ENCODE assay signal across 2 worm cellular contexts in genomic region chrIII:5294867-5295266, ce11.
TF ChIP-seq lines count a peak whose summit lies in the region.

No protein-coding gene starts in this region.

TF ChIP-seq in whole organism, L4 larva, 104 proteins besides CTCF, POLR2A, EP300 and RAD21 (continued from another document):
- TF ChIP-seq nhr-237 (tag; optimal IDR thresholded peaks at IDR 0.05; lab: Kevin White, UChicago) (no peak), ceh-28 (tag; optimal IDR thresholded peaks at IDR 0.05; lab: Kevin White, UChicago) (no peak), lin-1 (GFP tag; IDR thresholded peaks at IDR 0.05; lab: Robert Waterston, UW) (peak; percentile 68), T20F7.1 (GFP tag; optimal IDR thresholded peaks at IDR 0.05; lab: Kevin White, UChicago) (peak; percentile 47), unc-130 (GFP tag; optimal IDR thresholded peaks at IDR 0.05; lab: Kevin White, UChicago) (peak; percentile 78), Y105C5A.15 (GFP tag; IDR thresholded peaks at IDR 0.05; lab: Robert Waterston, UW) (0 out of 2 replicates have a peak, but pooled peaks have one; percentile 47), Y75B8A.6 (GFP tag; IDR thresholded peaks at IDR 0.05; lab: Robert Waterston, UW) (0 out of 2 replicates have a peak, but pooled peaks have one; percentile 80), spr-1 (tag; optimal IDR thresholded peaks at IDR 0.05; lab: Kevin White, UChicago) (peak; percentile 76), lin-13 (GFP tag; optimal IDR thresholded peaks at IDR 0.05; lab: Kevin White, UChicago) (no peak), ceh-82 (tag; optimal IDR thresholded peaks at IDR 0.05; lab: Kevin White, UChicago) (no peak), daf-12 (tag; optimal IDR thresholded peaks at IDR 0.05; lab: Kevin White, UChicago) (no peak), aly-2 (tag; optimal IDR thresholded peaks at IDR 0.05; lab: Kevin White, UChicago) (no peak), nhr-76 (tag; optimal IDR thresholded peaks at IDR 0.05; lab: Kevin White, UChicago) (no peak), zag-1 (tag; optimal IDR thresholded peaks at IDR 0.05; lab: Kevin White, UChicago) (no peak), hlh-30 (tag; optimal IDR thresholded peaks at IDR 0.05; lab: Kevin White, UChicago; ENCODE audit: insufficient read depth) (peak; percentile 13), pqm-1 (tag; optimal IDR thresholded peaks at IDR 0.05; lab: Kevin White, UChicago) (no peak), dve-1 (tag; optimal IDR thresholded peaks at IDR 0.05; lab: Kevin White, UChicago; ENCODE audit: insufficient read depth) (peak; percentile 50), T26A8.4 (GFP tag; IDR thresholded peaks at IDR 0.05; lab: Robert Waterston, UW) (peak; percentile 87), nhr-41 (GFP tag; IDR thresholded peaks at IDR 0.05; lab: Robert Waterston, UW) (peak; percentile 65; the same call in 1 of the 2 replicates), attf-4 (tag; optimal IDR thresholded peaks at IDR 0.05; lab: Kevin White, UChicago) (no peak), unc-62 (GFP tag; optimal IDR thresholded peaks at IDR 0.05 in 1 of 2; lab: Kevin White, UChicago) (peak in 1 of 2 experiments; percentile 27), unc-62 (tag; optimal IDR thresholded peaks at IDR 0.05; lab: Kevin White, UChicago) (no peak), zip-11 (GFP tag; IDR thresholded peaks at IDR 0.05; lab: Robert Waterston, UW) (peak; percentile 58; the same call in 1 of the 2 replicates), saeg-2 (GFP tag; IDR thresholded peaks at IDR 0.05; lab: Robert Waterston, UW) (no peak), nhr-102 (tag; optimal IDR thresholded peaks at IDR 0.05; lab: Kevin White, UChicago) (peak; percentile 57), F49E8.2 (tag; optimal IDR thresholded peaks at IDR 0.05; lab: Kevin White, UChicago; ENCODE audit: borderline replicate concordance) (peak; percentile 35), hif-1 (tag; optimal IDR thresholded peaks at IDR 0.05; lab: Kevin White, UChicago) (peak; percentile 2 to 56), unc-39 (tag; optimal IDR thresholded peaks at IDR 0.05; lab: Kevin White, UChicago) (no peak), cey-2 (tag; optimal IDR thresholded peaks at IDR 0.05; lab: Kevin White, UChicago; ENCODE audit: borderline replicate concordance, insufficient read depth) (no peak), pha-4 (GFP tag; IDR thresholded peaks at IDR 0.05; lab: Robert Waterston, UW) (peak; percentile 90), pha-4 (tag; optimal IDR thresholded peaks at IDR 0.05; lab: Kevin White, UChicago) (no peak), D1046.2 (GFP tag; IDR thresholded peaks at IDR 0.05; lab: Robert Waterston, UW) (peak; percentile 81), set-16 (GFP tag; IDR thresholded peaks at IDR 0.05; lab: Robert Waterston, UW) (no peak), lim-7 (GFP tag; IDR thresholded peaks at IDR 0.05; lab: Robert Waterston, UW) (peak; percentile 96), ceh-32 (tag; optimal IDR thresholded peaks at IDR 0.05; lab: Kevin White, UChicago; ENCODE audit: poor library complexity) (peak; percentile 22), fkh-10 (GFP tag; optimal IDR thresholded peaks at IDR 0.05; lab: Kevin White, UChicago) (no peak), madf-9 (GFP tag; conservative IDR thresholded peaks at IDR 0.05; lab: Robert Waterston, UW) (0 out of 2 replicates have a peak, but pooled peaks have one; percentile 59), tra-1 (GFP tag; IDR thresholded peaks at IDR 0.05; lab: Robert Waterston, UW) (peak; percentile 89; the same call in 1 of the 2 replicates), hmg-1.1 (GFP tag; IDR thresholded peaks at IDR 0.05; lab: Robert Waterston, UW) (peak; percentile 86), duxl-1 (tag; optimal IDR thresholded peaks at IDR 0.05; lab: Kevin White, UChicago; ENCODE audit: poor library complexity) (peak; percentile 71), lin-38 (GFP tag; IDR thresholded peaks at IDR 0.05; lab: Robert Waterston, UW) (peak; percentile 83), F44E2.7 (GFP tag; IDR thresholded peaks at IDR 0.05; lab: Robert Waterston, UW) (peak; percentile 68; the same call in 1 of the 2 replicates)

TF ChIP-seq in whole organism, late embryonic, 69 proteins besides CTCF, POLR2A, EP300 and RAD21 (continued from another document):
- TF ChIP-seq F13H6.1 (tag; optimal IDR thresholded peaks at IDR 0.05; lab: Kevin White, UChicago) (peak; percentile 91), ceh-45 (GFP tag; IDR thresholded peaks at IDR 0.05; lab: Robert Waterston, UW) (peak; percentile 80)
